Worm (Caenorhabditis elegans) whole organism, L4/young adult: ENCODE data around the gene srw-107.

Experiments
- W03F9.2 ChIP-seq: fragments of 150-350 bp; optimal IDR thresholded peaks from 2 replicates; lab custom pipeline; 2014; ENCODE audit warnings: missing biosample characterization, missing genetic modification characterization
- him-1 ChIP-seq: sonication (generic microtip); optimal IDR thresholded peaks from 2 replicates; lab custom pipeline; 2016; ENCODE audit warnings: missing genotype, missing genetic modification reagents, missing genetic modification characterization, missing compliant biosample characterization

- no peak for TF ChIP-seq him-1 (tag; lab: Kevin White, UChicago)
- TF ChIP-seq W03F9.2: no peak
Observed at ce11 chrV:477664-478212, 43.7 kb downstream of the srw-107 start, which contains the start of gene nhr-55.
